Fruit fly (Drosophila melanogaster) whole organism, wandering third instar larva: Measurements from ENCODE around the gene CG15144.

Experiments used
- Mio ChIP-seq: sonication (Bioruptor generic); optimal IDR thresholded peaks from 2 replicates; lab custom pipeline; 2016; ENCODE audit warnings: missing biosample characterization, missing genetic modification characterization
- N ChIP-seq: fragments of >200 bp; optimal IDR thresholded peaks from 2 replicates; lab custom pipeline; 2018; ENCODE audit warnings: missing biosample characterization, missing external identifiers, missing genetic modification characterization

DNA sequence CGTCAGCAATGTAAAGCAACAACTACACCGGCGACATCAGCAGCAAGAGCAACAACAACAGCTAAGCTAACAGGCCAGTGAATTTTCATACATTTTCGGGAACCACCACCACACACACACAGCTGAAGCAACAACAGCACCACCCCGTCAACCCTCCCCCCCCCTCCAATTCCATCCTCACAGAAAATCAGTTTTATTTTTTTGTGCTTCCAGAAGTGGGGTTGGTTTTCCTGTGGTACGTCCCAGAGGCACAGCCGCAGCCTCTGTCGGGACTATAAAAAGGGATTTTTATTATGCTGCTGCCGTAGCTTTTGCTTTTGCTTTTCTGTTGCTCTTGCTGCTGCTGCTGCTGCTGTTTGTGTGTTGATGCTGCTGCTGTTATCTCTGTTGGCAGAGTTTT is 30.4 kb upstream of the CG15144 start:
- TF ChIP-seq N (GFP tag; lab: Kevin White, UChicago) (no peak), Mio (GFP tag; lab: Kevin White, UChicago) (no peak)
